Worm (Caenorhabditis elegans): ENCODE data around the gene pqn-75.
A peak's percentile ranks its signal among the peaks of the same experiment; 100 is the strongest.

pqn-75 gene

ce11 chrIV:4028177-4028576 lies 44.0 kb upstream of the pqn-75 start (continued):
- TF ChIP-seq php-3 (GFP tag; IDR thresholded peaks at IDR 0.05), result peak; percentile 52; the same call in 1 of the 2 replicates
- TF ChIP-seq zfp-3 (GFP tag; conservative IDR thresholded peaks at IDR 0.05), result 0 out of 2 replicates have a peak, but pooled peaks have one; percentile 33
- peak; percentile 12 for TF ChIP-seq nhr-11 (tag; optimal IDR thresholded peaks at IDR 0.05)
- TF ChIP-seq ZK337.2 (GFP tag; IDR thresholded peaks at IDR 0.05), result no peak
- peak; percentile 92 for TF ChIP-seq nhr-28 (tag; optimal IDR thresholded peaks at IDR 0.05)
- TF ChIP-seq madf-9 (GFP tag; conservative IDR thresholded peaks at IDR 0.05), result peak; percentile 49; the same call in 1 of the 2 replicates
- TF ChIP-seq dpl-1 (GFP tag; optimal IDR thresholded peaks at IDR 0.05), result peak; percentile 7
- TF ChIP-seq nhr-48 (tag; optimal IDR thresholded peaks at IDR 0.05), result peak; percentile 63
- TF ChIP-seq nhr-10 (tag; optimal IDR thresholded peaks at IDR 0.05), result peak; percentile 56
- TF ChIP-seq nhr-41 (GFP tag; IDR thresholded peaks at IDR 0.05), result peak; percentile 98
- TF ChIP-seq madf-5 (GFP tag; IDR thresholded peaks at IDR 0.05), result no peak
- TF ChIP-seq ctbp-1 (GFP tag; IDR thresholded peaks at IDR 0.05), result no peak; the same call in 1 of the 2 replicates
- TF ChIP-seq D1046.2 (GFP tag; IDR thresholded peaks at IDR 0.05), result no peak
- peak; percentile 62; the same call in 1 of the 2 replicates for TF ChIP-seq dmd-8 (GFP tag; IDR thresholded peaks at IDR 0.05)
- TF ChIP-seq daf-12 (tag; optimal IDR thresholded peaks at IDR 0.05), result no peak
- no peak for TF ChIP-seq lin-29 (GFP tag; IDR thresholded peaks at IDR 0.05)
- no peak for TF ChIP-seq ceh-32 (tag; optimal IDR thresholded peaks at IDR 0.05; ENCODE audit: poor library complexity)
- TF ChIP-seq F49E8.2 (tag; optimal IDR thresholded peaks at IDR 0.05; ENCODE audit: borderline replicate concordance), result no peak
- TF ChIP-seq ceh-28 (tag; optimal IDR thresholded peaks at IDR 0.05), result peak; percentile 19
- TF ChIP-seq daf-19 (GFP tag; conservative IDR thresholded peaks at IDR 0.05), result no peak
- TF ChIP-seq mep-1 (tag; optimal IDR thresholded peaks at IDR 0.05), result peak; percentile 85
- TF ChIP-seq egl-43 (GFP tag; IDR thresholded peaks at IDR 0.05), result peak; percentile 50; the same call in 1 of the 2 replicates
- 0 out of 2 replicates have a peak, but pooled peaks have one; percentile 29 for TF ChIP-seq lim-7 (GFP tag; IDR thresholded peaks at IDR 0.05)
- peak; percentile 76 for TF ChIP-seq T26A8.4 (GFP tag; IDR thresholded peaks at IDR 0.05)
- no peak for TF ChIP-seq zag-1 (tag; optimal IDR thresholded peaks at IDR 0.05)
- no peak for TF ChIP-seq lir-3 (tag; optimal IDR thresholded peaks at IDR 0.05)
- TF ChIP-seq egl-27 (tag; optimal IDR thresholded peaks at IDR 0.05), result no peak
- TF ChIP-seq ces-1 (GFP tag; optimal IDR thresholded peaks at IDR 0.05), result no peak
- TF ChIP-seq mdt-29 (GFP tag; IDR thresholded peaks at IDR 0.05), result no peak
- TF ChIP-seq ceh-62 (tag; optimal IDR thresholded peaks at IDR 0.05), result no peak
- 0 out of 2 replicates have a peak, but pooled peaks have one; percentile 34 for TF ChIP-seq nhr-42 (GFP tag; IDR thresholded peaks at IDR 0.05)
- TF ChIP-seq duxl-1 (tag; optimal IDR thresholded peaks at IDR 0.05; ENCODE audit: poor library complexity), result peak; percentile 6
- 0 out of 2 replicates have a peak, but pooled peaks have one; percentile 35 for TF ChIP-seq arid-1 (GFP tag; conservative IDR thresholded peaks at IDR 0.05)
- no peak for TF ChIP-seq unc-39 (tag; optimal IDR thresholded peaks at IDR 0.05)
- TF ChIP-seq vab-7 (GFP tag; IDR thresholded peaks at IDR 0.05), result no peak
- no peak for TF ChIP-seq R02D3.7 (tag; optimal IDR thresholded peaks at IDR 0.05)
- no peak for TF ChIP-seq ZK546.5 (tag; optimal IDR thresholded peaks at IDR 0.05)
- 0 out of 2 replicates have a peak, but pooled peaks have one; percentile 36 for TF ChIP-seq mxl-2 (GFP tag; conservative IDR thresholded peaks at IDR 0.05)
- no peak for TF ChIP-seq fos-1 (tag; optimal IDR thresholded peaks at IDR 0.05)
- 0 out of 2 replicates have a peak, but pooled peaks have one; percentile 54 for TF ChIP-seq saeg-2 (GFP tag; IDR thresholded peaks at IDR 0.05)
- no peak for TF ChIP-seq snpc-1.2 (GFP tag; IDR thresholded peaks at IDR 0.05)
- peak; percentile 74 for TF ChIP-seq tra-1 (GFP tag; IDR thresholded peaks at IDR 0.05)
- TF ChIP-seq ceh-44 (GFP tag; IDR thresholded peaks at IDR 0.05), result no peak
- TF ChIP-seq F10B5.3 (tag; optimal IDR thresholded peaks at IDR 0.05), result no peak
- TF ChIP-seq F44E2.7 (GFP tag; IDR thresholded peaks at IDR 0.05), result 0 out of 2 replicates have a peak, but pooled peaks have one; percentile 36
- peak; percentile 83 to 90 for TF ChIP-seq mdl-1 (tag; optimal IDR thresholded peaks at IDR 0.05)
- no peak for TF ChIP-seq Y105C5A.15 (GFP tag; IDR thresholded peaks at IDR 0.05)
- peak in 1 of 2 experiments; percentile 48 for TF ChIP-seq lsy-2 (tag; optimal IDR thresholded peaks at IDR 0.05)
- no peak for TF ChIP-seq sdz-12 (GFP tag; optimal IDR thresholded peaks at IDR 0.05)
- no peak for TF ChIP-seq Y75B8A.6 (GFP tag; IDR thresholded peaks at IDR 0.05)
- TF ChIP-seq F37D6.2 (tag; optimal IDR thresholded peaks at IDR 0.05), result no peak

Data from whole organism, L4 larva.